Fruit fly (Drosophila melanogaster) whole organism, embryonic: ENCODE measurements around the gene Tom.

Experiments
- Abd-B ChIP-seq: fragments of 200-800 bp; sonication (Bioruptor generic); optimal IDR thresholded peaks from 2 replicates; lab custom pipeline; 2018; ENCODE audit warnings: missing biosample characterization, mild to moderate bottlenecking, missing genetic modification characterization, moderate library complexity
- Adf1 ChIP-seq: fragments of 200-800 bp; sonication (Bioruptor generic); IDR thresholded peaks from 2 replicates; pipeline ENCODE4 v1.3.6; 2022; ENCODE audit warnings: missing biosample characterization, missing genetic modification characterization
- Bdp1 ChIP-seq: fragments of 200-800 bp; sonication (Bioruptor generic); optimal IDR thresholded peaks from 3 replicates; lab custom pipeline; 2016; ENCODE audit warnings: missing biosample characterization, missing genetic modification characterization
- Bteb2 ChIP-seq: fragments of 200-800 bp; sonication (Bioruptor generic); optimal IDR thresholded peaks from 2 replicates; lab custom pipeline; 2016; ENCODE audit warnings: missing biosample characterization, missing genetic modification characterization
- CG11560 ChIP-seq: fragments of 200-800 bp; sonication (Bioruptor generic); IDR thresholded peaks from 3 replicates; pipeline ENCODE4 v1.3.6; 2022; ENCODE audit warnings: missing biosample characterization, missing genetic modification characterization
- CG11695 ChIP-seq: fragments of 200-800 bp; sonication (Bioruptor generic); IDR thresholded peaks from 3 replicates; pipeline ENCODE4 v1.3.6; 2022; ENCODE audit warnings: missing biosample characterization, missing genetic modification characterization
- CG12155 ChIP-seq: fragments of 200-800 bp; sonication (Bioruptor generic); optimal IDR thresholded peaks from 3 replicates; lab custom pipeline; 2016; ENCODE audit warnings: missing biosample characterization, missing genetic modification characterization
- CG13894 ChIP-seq: fragments of 200-800 bp; sonication (Bioruptor generic); optimal IDR thresholded peaks from 3 replicates; lab custom pipeline; 2018; ENCODE audit warnings: missing biosample characterization, mild to moderate bottlenecking, missing genetic modification characterization, moderate library complexity
- CG15011 ChIP-seq: fragments of 200-800 bp; sonication (Bioruptor generic); optimal IDR thresholded peaks from 3 replicates; lab custom pipeline; 2018; ENCODE audit warnings: missing biosample characterization, mild to moderate bottlenecking, missing genetic modification characterization
- CG15073 ChIP-seq: fragments of 200-800 bp; sonication (Bioruptor generic); optimal IDR thresholded peaks from 2 replicates; lab custom pipeline; 2016; ENCODE audit warnings: missing biosample characterization, missing genetic modification characterization
- CG16815 ChIP-seq: fragments of 200-800 bp; sonication (Bioruptor generic); optimal IDR thresholded peaks from 3 replicates; lab custom pipeline; 2017; ENCODE audit warnings: missing biosample characterization, mild to moderate bottlenecking, missing genetic modification characterization
- CG17361 ChIP-seq: fragments of 200-800 bp; sonication (Bioruptor generic); IDR thresholded peaks from 3 replicates; pipeline ENCODE4 v1.3.6; 2022; ENCODE audit warnings: missing biosample characterization, missing genetic modification characterization
- CG18764 ChIP-seq: fragments of 200-800 bp; sonication (Bioruptor generic); optimal IDR thresholded peaks from 3 replicates; lab custom pipeline; 2016; ENCODE audit warnings: missing biosample characterization, missing genetic modification characterization
- CG3281 ChIP-seq: fragments of 200-800 bp; sonication (Bioruptor generic); optimal IDR thresholded peaks from 3 replicates; lab custom pipeline; 2017; ENCODE audit warnings: missing biosample characterization, mild to moderate bottlenecking, missing genetic modification characterization
- CG6175 ChIP-seq: fragments of 200-800 bp; sonication (Bioruptor generic); IDR thresholded peaks from 3 replicates; pipeline ENCODE4 v1.3.6; 2022; ENCODE audit warnings: missing biosample characterization, missing genetic modification characterization
- CG7372 ChIP-seq: fragments of 200-800 bp; sonication (Bioruptor generic); IDR thresholded peaks from 2 replicates; pipeline ENCODE4 v1.3.6; 2022; ENCODE audit warnings: missing biosample characterization, missing genetic modification characterization
- CG7745 ChIP-seq: fragments of 200-800 bp; sonication (Bioruptor generic); optimal IDR thresholded peaks from 2 replicates; lab custom pipeline; 2018; ENCODE audit warnings: missing biosample characterization, mild to moderate bottlenecking, missing genetic modification characterization, moderate library complexity
- CG7839 ChIP-seq: fragments of 200-800 bp; sonication (Bioruptor generic); optimal IDR thresholded peaks from 3 replicates; lab custom pipeline; 2018; ENCODE audit warnings: missing biosample characterization, mild to moderate bottlenecking, missing genetic modification characterization, moderate library complexity
- CG9797 ChIP-seq: fragments of 200-800 bp; sonication (Bioruptor generic); optimal IDR thresholded peaks from 3 replicates; lab custom pipeline; 2018; ENCODE audit warnings: missing biosample characterization, mild to moderate bottlenecking, missing genetic modification characterization
- Chrac-16 ChIP-seq: fragments of 200-800 bp; sonication (Bioruptor generic); optimal IDR thresholded peaks from 3 replicates; lab custom pipeline; 2016; ENCODE audit warnings: missing biosample characterization, missing genetic modification characterization
- Drgx ChIP-seq: fragments of 200-800 bp; sonication (Bioruptor generic); IDR thresholded peaks from 2 replicates; pipeline ENCODE4 v1.3.6; 2022; ENCODE audit warnings: missing biosample characterization, missing genetic modification characterization
- Kr ChIP-seq: fragments of 200-800 bp; sonication (Bioruptor generic); optimal IDR thresholded peaks from 2 replicates; lab custom pipeline; 2017; ENCODE audit warnings: missing biosample characterization, mild to moderate bottlenecking, missing genetic modification characterization
- NK7.1 ChIP-seq: fragments of 200-800 bp; sonication (Bioruptor generic); optimal IDR thresholded peaks from 3 replicates; lab custom pipeline; 2016; ENCODE audit warnings: missing biosample characterization, missing genetic modification characterization
- Nf-YB ChIP-seq: fragments of 200-800 bp; sonication (Bioruptor generic); optimal IDR thresholded peaks from 3 replicates; lab custom pipeline; 2019; ENCODE audit warnings: missing biosample characterization, mild to moderate bottlenecking, missing genetic modification characterization, moderate library complexity
- Sox102F ChIP-seq: fragments of 200-800 bp; sonication (Bioruptor generic); optimal IDR thresholded peaks from 2 replicates; lab custom pipeline; 2018; ENCODE audit warnings: missing biosample characterization, mild to moderate bottlenecking, missing genetic modification characterization, moderate library complexity
- Trl ChIP-seq, 3 experiments: fragments of >200 bp in 2 of 3; fragments of 200-800 bp in 1 of 3; sonication (Bioruptor generic) in 1 of 3; optimal IDR thresholded peaks; 2 replicates in 1 of 3; 3 replicates in 2 of 3; lab custom pipeline; 2016 to 2017; ENCODE audit warnings: missing biosample characterization in 1 of 3, missing genetic modification characterization in 1 of 3
- Xrp1 ChIP-seq: fragments of 200-800 bp; sonication (Bioruptor generic); IDR thresholded peaks from 2 replicates; pipeline ENCODE4 v1.3.6; 2022; ENCODE audit warnings: missing biosample characterization, missing genetic modification characterization
- bsh ChIP-seq, 2 experiments: fragments of 200-800 bp; sonication (Bioruptor generic); optimal IDR thresholded peaks; 2 replicates each; lab custom pipeline; 2017 to 2018; ENCODE audit warnings: mild to moderate bottlenecking in 2 of 2, missing biosample characterization in 2 of 2, missing genetic modification characterization in 2 of 2, moderate library complexity in 1 of 2
- caup ChIP-seq: fragments of 200-800 bp; sonication (Bioruptor generic); optimal IDR thresholded peaks from 3 replicates; lab custom pipeline; 2017; ENCODE audit warnings: missing biosample characterization, mild to moderate bottlenecking, missing genetic modification characterization, moderate library complexity; ENCODE audit not compliant: severe bottlenecking
- crc ChIP-seq: fragments of 200-800 bp; sonication (Bioruptor generic); optimal IDR thresholded peaks from 2 replicates; lab custom pipeline; 2016; ENCODE audit warnings: missing biosample characterization, missing genetic modification characterization
- emc ChIP-seq: fragments of 200-800 bp; sonication (Bioruptor generic); optimal IDR thresholded peaks from 2 replicates; lab custom pipeline; 2016; ENCODE audit warnings: missing biosample characterization, missing genetic modification characterization
- ewg ChIP-seq: fragments of 200-800 bp; sonication (Bioruptor generic); optimal IDR thresholded peaks from 3 replicates; lab custom pipeline; 2017; ENCODE audit warnings: mild to moderate bottlenecking, missing biosample characterization, missing genetic modification reagents, missing genetic modification characterization
- fd96Cb ChIP-seq: fragments of 200-800 bp; sonication (Bioruptor generic); optimal IDR thresholded peaks from 2 replicates; lab custom pipeline; 2018; ENCODE audit warnings: missing biosample characterization, mild to moderate bottlenecking, missing genetic modification characterization, moderate library complexity
- gem ChIP-seq: fragments of 200-800 bp; sonication (Bioruptor generic); optimal IDR thresholded peaks from 2 replicates; lab custom pipeline; 2019; ENCODE audit warnings: missing biosample characterization, mild to moderate bottlenecking, missing genetic modification characterization, moderate library complexity
- gfzf ChIP-seq: fragments of 200-800 bp; sonication (Bioruptor generic); optimal IDR thresholded peaks from 2 replicates; lab custom pipeline; 2016; ENCODE audit warnings: missing biosample characterization, mild to moderate bottlenecking, missing genetic modification characterization, moderate library complexity
- gsb ChIP-seq: fragments of 200-800 bp; sonication (Bioruptor generic); IDR thresholded peaks from 2 replicates; pipeline ENCODE4 v1.3.6; 2022; ENCODE audit warnings: missing biosample characterization, missing genetic modification characterization
- mld ChIP-seq: fragments of 200-800 bp; sonication (Bioruptor generic); IDR thresholded peaks from 3 replicates; pipeline ENCODE4 v1.3.6; 2022; ENCODE audit warnings: missing biosample characterization, missing genetic modification characterization; ENCODE audit not compliant: partially characterized antibody
- pb ChIP-seq: fragments of 200-800 bp; sonication (Bioruptor generic); optimal IDR thresholded peaks from 3 replicates; lab custom pipeline; 2016; ENCODE audit warnings: missing biosample characterization, missing genetic modification characterization
- peb ChIP-seq: fragments of 200-800 bp; sonication (Bioruptor generic); IDR thresholded peaks from 2 replicates; pipeline ENCODE4 v1.3.6; 2022; ENCODE audit warnings: missing biosample characterization, missing genetic modification characterization
- sens ChIP-seq: fragments of 200-800 bp; sonication (Bioruptor generic); peaks from one replicate; lab custom pipeline; 2016; ENCODE audit warnings: missing biosample characterization, missing genetic modification characterization
- sens-2 ChIP-seq: fragments of 200-800 bp; sonication (Bioruptor generic); IDR thresholded peaks from 2 replicates; pipeline ENCODE4 v1.3.6; 2022; ENCODE audit warnings: missing biosample characterization, missing genetic modification characterization
- tin ChIP-seq: fragments of 200-800 bp; sonication (Bioruptor generic); optimal IDR thresholded peaks from 3 replicates; lab custom pipeline; 2016; ENCODE audit warnings: missing biosample characterization, missing genetic modification characterization
- trh ChIP-seq: fragments of 200-800 bp; sonication (Bioruptor generic); optimal IDR thresholded peaks from 2 replicates; lab custom pipeline; 2016; ENCODE audit warnings: missing biosample characterization, missing genetic modification characterization
- usp ChIP-seq: fragments of >200 bp; optimal IDR thresholded peaks from 2 replicates; lab custom pipeline; 2017; ENCODE audit warnings: missing biosample characterization, missing genetic modification characterization
- zfh1 ChIP-seq: fragments of 200-800 bp; sonication (Bioruptor generic); IDR thresholded peaks from 3 replicates; pipeline ENCODE4 v1.3.6; 2022; ENCODE audit warnings: missing biosample characterization, missing genetic modification characterization

Gene Tom

DNA sequence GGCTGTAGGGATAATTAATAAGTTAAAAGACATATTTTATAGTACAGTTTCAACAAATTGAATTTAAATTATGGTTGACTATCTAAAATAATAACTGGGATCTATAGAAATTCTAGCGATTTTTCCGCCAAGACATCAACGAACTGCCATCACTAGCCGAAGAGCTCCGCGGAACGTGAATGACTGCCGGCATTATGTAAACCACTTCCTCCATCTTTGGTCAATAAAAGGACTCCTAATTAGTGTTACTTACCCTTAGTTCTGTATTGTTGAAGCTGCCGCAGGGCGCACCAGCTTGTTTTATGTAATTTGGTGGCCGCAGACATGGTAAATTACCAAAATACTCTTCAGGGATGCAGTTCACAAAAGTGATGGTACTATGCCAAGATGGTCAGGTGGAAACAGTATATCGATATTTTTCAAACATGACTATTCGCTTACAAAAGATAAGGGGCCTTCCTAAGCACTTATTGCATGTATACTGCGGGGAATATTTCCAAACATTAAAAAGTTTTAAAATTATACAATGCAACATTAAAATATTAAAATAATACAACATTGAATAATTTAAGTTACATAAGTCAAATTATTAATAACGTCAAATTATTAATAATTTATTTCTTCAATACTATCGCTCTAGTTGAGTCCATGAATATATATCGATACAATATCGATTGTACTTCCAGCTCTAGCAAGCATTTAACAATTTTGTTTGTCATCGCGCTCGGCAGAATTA lies 30.3 kb downstream of the Tom start, which contains the start of the genes mRpL39 and Prosbeta2 (continued):
- no peak for TF ChIP-seq CG16815 (GFP tag; lab: Kevin White, UChicago)

DNA sequence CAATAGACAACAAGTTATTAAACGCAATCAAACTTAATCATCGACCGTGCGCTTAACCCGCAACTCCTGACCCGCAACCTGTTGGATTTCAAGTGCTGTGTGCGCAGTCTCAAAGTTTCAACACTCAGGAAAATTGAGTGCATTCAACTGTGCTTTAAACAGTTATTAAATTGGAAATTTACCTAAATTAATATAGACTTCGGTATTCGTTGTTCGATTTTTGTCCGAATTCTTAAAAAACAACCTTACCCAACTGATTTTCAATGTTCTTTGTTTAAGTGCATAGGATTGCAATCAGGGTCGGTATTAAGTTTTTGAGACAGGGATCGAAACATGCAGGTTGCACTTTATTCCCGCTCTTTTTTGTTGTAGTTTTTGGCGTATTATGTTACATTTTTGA lies 35.9 kb downstream of the Tom start:
- no peak for TF ChIP-seq Bteb2 (GFP tag; lab: Kevin White, UChicago)
- no peak for TF ChIP-seq gsb (GFP tag; lab: Robert Waterston, UW)
- no peak for TF ChIP-seq CG3281 (GFP tag; lab: Kevin White, UChicago)
- no peak for TF ChIP-seq CG7372
- no peak for TF ChIP-seq CG7839
- TF ChIP-seq tin, result no peak
- TF ChIP-seq Xrp1 (GFP tag; lab: Robert Waterston, UW), result peak; percentile 30; the same call in 1 of the 2 replicates
- no peak for TF ChIP-seq gem (tag; lab: Kevin White, UChicago)
- 0 out of 3 replicates have a peak, but pooled peaks have one; percentile 12 for TF ChIP-seq zfh1 (GFP tag; lab: Robert Waterston, UW)
- peak; percentile 78 for TF ChIP-seq Drgx (GFP tag; lab: Robert Waterston, UW)
- no peak for TF ChIP-seq gfzf (GFP tag; lab: Kevin White, UChicago)
- peak; percentile 17 for TF ChIP-seq ewg (GFP tag; lab: Kevin White, UChicago)

DNA sequence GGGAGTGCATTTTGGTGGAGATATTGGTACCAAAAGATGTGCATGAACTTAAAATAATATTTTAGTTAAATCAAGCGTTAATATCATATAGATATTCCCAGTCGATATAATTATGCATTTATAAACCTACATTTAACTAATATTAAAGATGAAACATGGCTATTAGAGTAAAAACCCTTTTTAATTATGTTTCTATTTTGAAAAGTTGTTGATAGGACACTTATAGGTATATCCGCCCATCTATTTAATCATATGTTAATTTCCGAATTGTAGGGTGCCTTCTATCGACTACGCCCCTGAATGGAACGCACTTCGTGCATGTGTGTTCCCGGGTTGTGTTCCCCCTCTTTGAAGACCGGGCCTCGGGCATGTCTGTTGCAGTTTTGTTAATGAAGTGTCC lies 36.6 kb downstream of the Tom start:
- TF ChIP-seq CG17361 (GFP tag; lab: Robert Waterston, UW) (0 out of 3 replicates have a peak, but pooled peaks have one; percentile 29), sens (GFP tag; lab: Kevin White, UChicago) (peak; percentile 31), bsh (GFP tag; optimal IDR thresholded peaks at IDR 0.05; lab: Kevin White, UChicago) (peak in 1 of 2 experiments; percentile 42), CG6175 (GFP tag; lab: Robert Waterston, UW) (no peak), crc (GFP tag; lab: Kevin White, UChicago) (no peak)

DNA sequence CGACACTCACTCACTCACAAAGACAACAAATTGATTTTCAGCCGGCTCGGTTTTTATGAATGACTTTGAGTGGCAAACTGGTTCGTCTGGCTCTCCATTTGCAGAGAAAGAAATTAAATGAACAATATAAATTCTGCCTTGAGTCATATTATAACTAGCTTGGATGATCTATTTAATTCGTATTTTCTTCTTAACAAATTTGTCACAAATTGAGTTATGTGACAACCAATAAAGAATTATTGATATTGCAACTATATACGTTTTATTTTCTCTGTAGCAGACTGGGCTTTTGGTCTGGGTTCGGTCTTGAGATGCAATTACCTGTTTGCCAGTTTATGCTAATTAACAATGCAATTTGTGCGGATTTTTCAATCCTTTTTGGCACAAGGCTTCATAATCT lies 37.7 kb downstream of the Tom start:
- no peak for TF ChIP-seq Trl (optimal IDR thresholded peaks at IDR 0.05; lab: Kevin White, UChicago)
- TF ChIP-seq Trl (GFP tag; optimal IDR thresholded peaks at IDR 0.05; lab: Kevin White, UChicago), result no peak
- no peak for TF ChIP-seq Abd-B (GFP tag; lab: Kevin White, UChicago)
- TF ChIP-seq Chrac-16 (GFP tag; lab: Kevin White, UChicago), result no peak
- TF ChIP-seq Sox102F, result peak; percentile 46
- no peak for TF ChIP-seq Kr (GFP tag; lab: Kevin White, UChicago)
- no peak for TF ChIP-seq NK7.1 (GFP tag; lab: Kevin White, UChicago)
- TF ChIP-seq CG11560 (tag; lab: Robert Waterston, UW), result no peak
- TF ChIP-seq emc (GFP tag; lab: Kevin White, UChicago), result no peak
- no peak for TF ChIP-seq CG15073
- no peak for TF ChIP-seq usp
- no peak for TF ChIP-seq CG9797 (GFP tag; lab: Kevin White, UChicago)
- TF ChIP-seq CG15011 (GFP tag; lab: Kevin White, UChicago), result no peak
- TF ChIP-seq Bdp1, result no peak
- no peak for TF ChIP-seq CG13894 (tag; lab: Kevin White, UChicago)
- no peak for TF ChIP-seq caup
- TF ChIP-seq fd96Cb (tag; lab: Kevin White, UChicago), result no peak
- no peak for TF ChIP-seq CG11695 (GFP tag; lab: Robert Waterston, UW)
- no peak for TF ChIP-seq Adf1
- TF ChIP-seq peb (GFP tag; lab: Robert Waterston, UW), result no peak
- no peak for TF ChIP-seq mld
- TF ChIP-seq CG7745 (tag; lab: Kevin White, UChicago), result no peak
- no peak for TF ChIP-seq Nf-YB (GFP tag; lab: Kevin White, UChicago)
- no peak for TF ChIP-seq CG12155 (GFP tag; lab: Kevin White, UChicago)
- no peak for TF ChIP-seq sens-2 (GFP tag; lab: Robert Waterston, UW)
- TF ChIP-seq pb, result no peak
- no peak for TF ChIP-seq CG18764 (GFP tag; lab: Kevin White, UChicago)
- no peak for TF ChIP-seq trh (GFP tag; lab: Kevin White, UChicago)
